Worm (Caenorhabditis elegans) whole organism, late embryonic: Measurements from ENCODE around the gene D1086.11.

Source experiments
- ceh-2 ChIP-seq: sonication (generic microtip); optimal IDR thresholded peaks from 2 replicates; lab custom pipeline; 2016; ENCODE audit warnings: missing genotype, missing genetic modification characterization, missing compliant biosample characterization
- ceh-9 ChIP-seq: sonication (generic microtip); optimal IDR thresholded peaks from 2 replicates; lab custom pipeline; 2016; ENCODE audit warnings: mild to moderate bottlenecking, missing genetic modification characterization, inconsistent platforms, missing compliant biosample characterization
- fkh-10 ChIP-seq: fragments of 150-350 bp; optimal IDR thresholded peaks from 2 replicates; lab custom pipeline; 2014; ENCODE audit warnings: missing biosample characterization, missing genetic modification reagents, missing genetic modification characterization
- nfya-1 ChIP-seq: sonication (generic microtip); optimal IDR thresholded peaks from 2 replicates; lab custom pipeline; 2017; ENCODE audit warnings: missing genetic modification characterization, mild to moderate bottlenecking, missing compliant biosample characterization, antibody characterized with exemption, moderate library complexity
- odd-2 ChIP-seq: sonication (generic microtip); optimal IDR thresholded peaks from 2 replicates; lab custom pipeline; 2017; ENCODE audit warnings: antibody characterized with exemption, mild to moderate bottlenecking, missing genetic modification characterization, missing compliant biosample characterization

- TF ChIP-seq odd-2 (tag; lab: Kevin White, UChicago) (no peak), nfya-1 (no peak), ceh-9 (tag; lab: Kevin White, UChicago) (no peak), ceh-2 (tag; lab: Kevin White, UChicago) (no peak), fkh-10 (GFP tag; lab: Kevin White, UChicago) (no peak)
Measured at ce11 chrV:14085589-14085988, 11.3 kb downstream of the D1086.11 start, which contains the start of gene D1086.18.
